Fruit fly (Drosophila melanogaster) whole organism, embryonic: ENCODE measurements around the gene CG10467.

Experiments used
- Ada2b ChIP-seq: fragments of 200-800 bp; sonication (Bioruptor generic); IDR thresholded peaks from 2 replicates; pipeline ENCODE4 v1.3.6; 2022; ENCODE audit warnings: missing biosample characterization, missing genetic modification characterization
- Antp ChIP-seq: fragments of 200-800 bp; sonication (Bioruptor generic); optimal IDR thresholded peaks from 3 replicates; lab custom pipeline; 2016; ENCODE audit warnings: missing biosample characterization, missing genetic modification characterization
- CG10431 ChIP-seq: fragments of 200-800 bp; sonication (Bioruptor generic); optimal IDR thresholded peaks from 3 replicates; lab custom pipeline; 2018; ENCODE audit warnings: missing biosample characterization, mild to moderate bottlenecking, missing genetic modification characterization
- CG10565 ChIP-seq: fragments of 200-800 bp; sonication (Bioruptor generic); optimal IDR thresholded peaks from 3 replicates; lab custom pipeline; 2016; ENCODE audit warnings: missing biosample characterization, mild to moderate bottlenecking, missing genetic modification characterization
- CG11504 ChIP-seq: fragments of 200-800 bp; sonication (Bioruptor generic); optimal IDR thresholded peaks from 3 replicates; lab custom pipeline; 2019; ENCODE audit warnings: missing biosample characterization, mild to moderate bottlenecking, missing genetic modification characterization, moderate library complexity
- CG11695 ChIP-seq: fragments of 200-800 bp; sonication (Bioruptor generic); IDR thresholded peaks from 3 replicates; pipeline ENCODE4 v1.3.6; 2022; ENCODE audit warnings: missing biosample characterization, missing genetic modification characterization
- CG11696 ChIP-seq: fragments of 200-800 bp; sonication (Bioruptor generic); IDR thresholded peaks from 2 replicates; pipeline ENCODE4 v1.3.6; 2022; ENCODE audit warnings: missing biosample characterization, missing genetic modification characterization
- CG12219 ChIP-seq: fragments of 200-800 bp; sonication (Bioruptor generic); optimal IDR thresholded peaks from 3 replicates; lab custom pipeline; 2018; ENCODE audit warnings: missing biosample characterization, mild to moderate bottlenecking, missing genetic modification characterization
- CG12659 ChIP-seq: fragments of 200-800 bp; sonication (Bioruptor generic); optimal IDR thresholded peaks from 3 replicates; lab custom pipeline; 2017; ENCODE audit warnings: mild to moderate bottlenecking, missing biosample characterization, missing genetic modification reagents, missing genetic modification characterization
- CG14441 ChIP-seq: fragments of 200-800 bp; sonication (Bioruptor generic); IDR thresholded peaks from 2 replicates; pipeline ENCODE4 v1.3.6; 2022; ENCODE audit warnings: missing biosample characterization, missing genetic modification characterization
- CG15514 ChIP-seq: fragments of 200-800 bp; sonication (Bioruptor generic); optimal IDR thresholded peaks from 3 replicates; lab custom pipeline; 2017; ENCODE audit warnings: missing biosample characterization, missing genetic modification characterization, mild to moderate bottlenecking, moderate library complexity, missing genetic modification reagents
- CG18011 ChIP-seq: fragments of 200-800 bp; sonication (Bioruptor generic); optimal IDR thresholded peaks from 2 replicates; lab custom pipeline; 2017; ENCODE audit warnings: missing biosample characterization, missing genetic modification characterization, mild to moderate bottlenecking, moderate library complexity, missing genotype
- CG18262 ChIP-seq: fragments of 200-800 bp; optimal IDR thresholded peaks from 3 replicates; lab custom pipeline; 2019; ENCODE audit warnings: missing biosample characterization, mild to moderate bottlenecking, missing genetic modification characterization, moderate library complexity
- CG30403 ChIP-seq: fragments of 200-800 bp; sonication (Bioruptor generic); optimal IDR thresholded peaks from 3 replicates; lab custom pipeline; 2016; ENCODE audit warnings: missing biosample characterization, missing genetic modification characterization
- CG42726 ChIP-seq: fragments of 200-800 bp; sonication (Bioruptor generic); IDR thresholded peaks from 2 replicates; pipeline ENCODE4 v1.3.6; 2022; ENCODE audit warnings: missing biosample characterization, missing genetic modification characterization; ENCODE audit not compliant: partially characterized antibody
- CG6254 ChIP-seq: fragments of 200-800 bp; sonication (Bioruptor generic); optimal IDR thresholded peaks from 3 replicates; lab custom pipeline; 2017; ENCODE audit warnings: mild to moderate bottlenecking, missing biosample characterization, missing genetic modification reagents, missing genetic modification characterization
- CG6765 ChIP-seq: fragments of 200-800 bp; sonication (Bioruptor generic); optimal IDR thresholded peaks from 3 replicates; lab custom pipeline; 2017; ENCODE audit warnings: missing biosample characterization, mild to moderate bottlenecking, missing genetic modification characterization
- CG7745 ChIP-seq: fragments of 200-800 bp; sonication (Bioruptor generic); optimal IDR thresholded peaks from 2 replicates; lab custom pipeline; 2018; ENCODE audit warnings: missing biosample characterization, mild to moderate bottlenecking, missing genetic modification characterization, moderate library complexity
- CG7839 ChIP-seq: fragments of 200-800 bp; sonication (Bioruptor generic); optimal IDR thresholded peaks from 3 replicates; lab custom pipeline; 2018; ENCODE audit warnings: missing biosample characterization, mild to moderate bottlenecking, missing genetic modification characterization, moderate library complexity
- CG7963 ChIP-seq: fragments of 200-800 bp; sonication (Bioruptor generic); IDR thresholded peaks from 3 replicates; pipeline ENCODE4 v1.3.6; 2022; ENCODE audit warnings: missing biosample characterization, missing genetic modification characterization; ENCODE audit not compliant: partially characterized antibody
- CG8089 ChIP-seq: fragments of 200-800 bp; sonication (Bioruptor generic); optimal IDR thresholded peaks from 3 replicates; lab custom pipeline; 2016; ENCODE audit warnings: missing biosample characterization, missing genetic modification characterization
- CG8290 ChIP-seq, 3 experiments: fragments of 200-800 bp; sonication (Bioruptor generic); optimal IDR thresholded peaks; 2 replicates each; lab custom pipeline; 2016 to 2019; ENCODE audit warnings: missing biosample characterization in 3 of 3, missing genetic modification characterization in 3 of 3, mild to moderate bottlenecking in 2 of 3, moderate library complexity in 1 of 3
- CG9932 ChIP-seq: fragments of 200-800 bp; sonication (Bioruptor generic); IDR thresholded peaks from 2 replicates; pipeline ENCODE4 v1.3.6; 2022; ENCODE audit warnings: missing biosample characterization, missing genetic modification characterization
- Chrac-16 ChIP-seq: fragments of 200-800 bp; sonication (Bioruptor generic); optimal IDR thresholded peaks from 3 replicates; lab custom pipeline; 2016; ENCODE audit warnings: missing biosample characterization, missing genetic modification characterization
- Dek ChIP-seq: fragments of 200-800 bp; sonication (Bioruptor generic); optimal IDR thresholded peaks from 3 replicates; lab custom pipeline; 2019; ENCODE audit warnings: missing biosample characterization, mild to moderate bottlenecking, missing genetic modification characterization, moderate library complexity
- Dll ChIP-seq: fragments of 200-800 bp; sonication (Bioruptor generic); IDR thresholded peaks from 4 replicates; pipeline ENCODE4 v1.3.6; 2022; ENCODE audit warnings: missing biosample characterization, missing genetic modification characterization; ENCODE audit not compliant: partially characterized antibody
- MTF-1 ChIP-seq: fragments of 200-800 bp; sonication (Bioruptor generic); optimal IDR thresholded peaks from 2 replicates; lab custom pipeline; 2018; ENCODE audit warnings: missing biosample characterization, mild to moderate bottlenecking, missing genetic modification characterization, borderline replicate concordance
- Mad ChIP-seq: fragments of 200-800 bp; sonication (Bioruptor generic); optimal IDR thresholded peaks from 2 replicates; lab custom pipeline; 2016; ENCODE audit warnings: missing biosample characterization, missing genetic modification characterization
- Med ChIP-seq: fragments of 200-800 bp; sonication (Bioruptor generic); peaks from one replicate; lab custom pipeline; 2016; ENCODE audit warnings: missing biosample characterization, missing genetic modification characterization, mild to moderate bottlenecking, inconsistent platforms, moderate library complexity
- Mes4 ChIP-seq: fragments of 200-800 bp; sonication (Bioruptor generic); optimal IDR thresholded peaks from 2 replicates; lab custom pipeline; 2016; ENCODE audit warnings: missing biosample characterization, missing genetic modification characterization
- Oli ChIP-seq: fragments of 200-800 bp; sonication (Bioruptor generic); optimal IDR thresholded peaks from 2 replicates; lab custom pipeline; 2018; ENCODE audit warnings: missing biosample characterization, mild to moderate bottlenecking, missing genetic modification characterization, moderate library complexity
- Stat92E ChIP-seq, 3 experiments: fragments of >200 bp in 2 of 3; fragments of 200-800 bp in 1 of 3; sonication (Bioruptor generic) in 1 of 3; optimal IDR thresholded peaks; 2 replicates each; lab custom pipeline; 2017 to 2019; ENCODE audit warnings: missing biosample characterization in 3 of 3, missing genetic modification characterization in 3 of 3, mild to moderate bottlenecking in 1 of 3, moderate library complexity in 1 of 3
- cwo ChIP-seq: fragments of 200-800 bp; sonication (Bioruptor generic); optimal IDR thresholded peaks from 3 replicates; lab custom pipeline; 2017; ENCODE audit warnings: missing biosample characterization, missing genetic modification characterization, mild to moderate bottlenecking, moderate library complexity, missing genetic modification reagents
- da ChIP-seq: fragments of 200-800 bp; sonication (Bioruptor generic); optimal IDR thresholded peaks from 2 replicates; lab custom pipeline; 2016; ENCODE audit warnings: missing biosample characterization, missing genetic modification characterization
- dan ChIP-seq: fragments of 200-800 bp; sonication (Bioruptor generic); IDR thresholded peaks from 2 replicates; pipeline ENCODE4 v1.3.6; 2022; ENCODE audit warnings: missing biosample characterization, missing genetic modification characterization
- dmrt99B ChIP-seq: fragments of 200-800 bp; sonication (Bioruptor generic); optimal IDR thresholded peaks from 2 replicates; lab custom pipeline; 2018; ENCODE audit warnings: missing biosample characterization, mild to moderate bottlenecking, missing genetic modification characterization, moderate library complexity
- dysf ChIP-seq: fragments of 200-800 bp; sonication (Bioruptor generic); IDR thresholded peaks from 3 replicates; pipeline ENCODE4 v1.3.6; 2022; ENCODE audit warnings: missing biosample characterization, missing genetic modification characterization
- gem ChIP-seq: fragments of 200-800 bp; sonication (Bioruptor generic); optimal IDR thresholded peaks from 2 replicates; lab custom pipeline; 2019; ENCODE audit warnings: missing biosample characterization, mild to moderate bottlenecking, missing genetic modification characterization, moderate library complexity
- grau ChIP-seq: fragments of 200-800 bp; optimal IDR thresholded peaks from 3 replicates; lab custom pipeline; 2019; ENCODE audit warnings: missing biosample characterization, mild to moderate bottlenecking, missing genetic modification characterization, moderate library complexity
- lov ChIP-seq, 2 experiments: fragments of 200-800 bp in 1 of 2; fragments of >200 bp in 1 of 2; sonication (Bioruptor generic) in 1 of 2; IDR thresholded peaks in 1 of 2; optimal IDR thresholded peaks in 1 of 2; 2 replicates in 1 of 2; 3 replicates in 1 of 2; pipeline versions ENCODE4 v1.3.6 to Lab custom; 2017 to 2022; ENCODE audit warnings: missing biosample characterization in 1 of 2, missing genetic modification characterization in 1 of 2
- otp ChIP-seq: fragments of 200-800 bp; sonication (Bioruptor generic); IDR thresholded peaks from 3 replicates; pipeline ENCODE4, ENCODE4 v1.3.6; 2022; ENCODE audit warnings: missing biosample characterization, missing genetic modification characterization
- row ChIP-seq: fragments of 200-800 bp; sonication (Bioruptor generic); IDR thresholded peaks from 3 replicates; pipeline ENCODE4 v1.3.6; 2022; ENCODE audit warnings: missing biosample characterization, missing genetic modification characterization
- sd ChIP-seq: fragments of 200-800 bp; sonication (Bioruptor generic); optimal IDR thresholded peaks from 3 replicates; lab custom pipeline; 2018; ENCODE audit warnings: missing biosample characterization, mild to moderate bottlenecking, missing genetic modification characterization, moderate library complexity
- shn ChIP-seq: fragments of 200-800 bp; sonication (Bioruptor generic); optimal IDR thresholded peaks from 3 replicates; lab custom pipeline; 2016; ENCODE audit warnings: missing biosample characterization, missing genetic modification characterization
- slbo ChIP-seq: fragments of 200-800 bp; sonication (Bioruptor generic); IDR thresholded peaks from 2 replicates; pipeline ENCODE4 v1.3.6; 2022; ENCODE audit warnings: missing biosample characterization, missing genetic modification characterization
- so ChIP-seq: fragments of 200-800 bp; sonication (Bioruptor generic); IDR thresholded peaks from 3 replicates; pipeline ENCODE4 v1.3.6; 2022; ENCODE audit warnings: missing biosample characterization, missing genetic modification characterization

The CG10467 gene

dm6 chr3L:6140771-6141472 lies 46.4 kb upstream of the CG10467 start (continued):
- TF ChIP-seq CG7745 (no peak), CG42726 (GFP tag; lab: Robert Waterston, UW) (no peak), gem (tag; lab: Kevin White, UChicago) (peak; percentile 52), CG8290 (GFP tag; optimal IDR thresholded peaks at IDR 0.05; lab: Kevin White, UChicago) (no peak), CG8290 (tag; optimal IDR thresholded peaks at IDR 0.05; lab: Kevin White, UChicago) (peak in 1 of 2 experiments; percentile 35), CG12219 (GFP tag; lab: Kevin White, UChicago) (no peak), CG10431 (no peak), MTF-1 (GFP tag; lab: Kevin White, UChicago) (no peak), sd (peak; percentile 12), da (GFP tag; lab: Kevin White, UChicago) (no peak), Mes4 (GFP tag; lab: Kevin White, UChicago) (no peak), Stat92E (GFP tag; optimal IDR thresholded peaks at IDR 0.05; lab: Kevin White, UChicago) (no peak), Dek (tag; lab: Kevin White, UChicago) (no peak), CG11696 (GFP tag; lab: Robert Waterston, UW) (no peak), dysf (GFP tag; lab: Robert Waterston, UW) (peak; percentile 45; the same call in 1 of the 3 replicates), row (GFP tag; lab: Robert Waterston, UW) (0 out of 3 replicates have a peak, but pooled peaks have one; percentile 22), so (GFP tag; lab: Robert Waterston, UW) (no peak), CG7963 (GFP tag; lab: Robert Waterston, UW) (no peak), Oli (tag; lab: Kevin White, UChicago) (peak; percentile 33), CG9932 (GFP tag; lab: Robert Waterston, UW) (peak; percentile 39; the same call in 1 of the 2 replicates), Dll (no peak), grau (peak; percentile 20), CG12659 (peak; percentile 4), CG8089 (GFP tag; lab: Kevin White, UChicago) (no peak), Chrac-16 (GFP tag; lab: Kevin White, UChicago) (no peak), Med (GFP tag; lab: Kevin White, UChicago) (peak; percentile 8), CG18262 (no peak), CG10565 (GFP tag; lab: Kevin White, UChicago) (no peak), cwo (no peak), CG11695 (GFP tag; lab: Robert Waterston, UW) (0 out of 3 replicates have a peak, but pooled peaks have one; percentile 17), lov (optimal IDR thresholded peaks at IDR 0.05; lab: Kevin White, UChicago) (no peak), lov (GFP tag; IDR thresholded peaks at IDR 0.05; lab: Robert Waterston, UW) (no peak), CG18011 (GFP tag; lab: Kevin White, UChicago) (no peak), CG6765 (GFP tag; lab: Kevin White, UChicago) (no peak), CG15514 (GFP tag; lab: Kevin White, UChicago) (no peak), CG11504 (tag; lab: Kevin White, UChicago) (peak; percentile 27), Mad (GFP tag; lab: Kevin White, UChicago) (no peak), slbo (GFP tag; lab: Robert Waterston, UW) (0 out of 2 replicates have a peak, but pooled peaks have one; percentile 10), dmrt99B (tag; lab: Kevin White, UChicago) (peak; percentile 18), otp (GFP tag; lab: Robert Waterston, UW) (0 out of 3 replicates have a peak, but pooled peaks have one; percentile 10), dan (GFP tag; lab: Robert Waterston, UW) (no peak), shn (GFP tag; lab: Kevin White, UChicago) (no peak), CG6254 (GFP tag; lab: Kevin White, UChicago) (no peak), Ada2b (no peak), CG7839 (tag; lab: Kevin White, UChicago) (peak; percentile 33), CG14441 (GFP tag; lab: Robert Waterston, UW) (peak; percentile 24; the same call in 1 of the 2 replicates), CG30403 (peak; percentile 2), Antp (GFP tag; lab: Kevin White, UChicago) (no peak)
